Worm (Caenorhabditis elegans): Measurements from ENCODE around the gene plk-3.

ce11 chrIV:7445236-7445635 lies 27.8 kb downstream of the plk-3 start, which contains the start of gene valv-1:
- TF ChIP-seq cog-1 (tag; optimal IDR thresholded peaks at IDR 0.05): no peak
- no peak for TF ChIP-seq flt-1 (GFP tag; IDR thresholded peaks at IDR 0.05)
- TF ChIP-seq tab-1 (GFP tag; IDR thresholded peaks at IDR 0.05): no peak
- no peak for TF ChIP-seq ztf-23 (GFP tag; IDR thresholded peaks at IDR 0.05)
- TF ChIP-seq T22C8.4 (GFP tag; IDR thresholded peaks at IDR 0.05): no peak
- no peak for TF ChIP-seq med-1 (GFP tag; optimal IDR thresholded peaks at IDR 0.05; ENCODE audit: insufficient read depth)
